Worm (Caenorhabditis elegans) whole organism, late embryonic: ENCODE measurements around the gene mrck-1.

ENCODE experiments used
- K09A11.1 ChIP-seq: sonication (generic microtip); optimal IDR thresholded peaks from 2 replicates; lab custom pipeline; 2017; ENCODE audit warnings: antibody characterized with exemption, mild to moderate bottlenecking, missing genetic modification characterization, missing compliant biosample characterization; ENCODE audit not compliant: insufficient read depth
- nfya-1 ChIP-seq: sonication (generic microtip); optimal IDR thresholded peaks from 2 replicates; lab custom pipeline; 2017; ENCODE audit warnings: missing genetic modification characterization, mild to moderate bottlenecking, missing compliant biosample characterization, antibody characterized with exemption, moderate library complexity

- TF ChIP-seq K09A11.1 (no peak), nfya-1 (tag; lab: Kevin White, UChicago) (no peak)
Observed at ce11 chrV:6222779-6223276, 44.3 kb downstream of the mrck-1 start.
